Fruit fly (Drosophila melanogaster): ENCODE data around the gene Dred.

Gene Dred

dm6 chr3L:19544105-19544504, at the start of gene Dred, which contains the start of gene CG46434:
Dred (minus strand) TSS chr3L:19544205.
CG46434 (minus strand) TSS chr3L:19544205.
- no peak for TF ChIP-seq CG8478 (optimal IDR thresholded peaks at IDR 0.05)
- no peak for TF ChIP-seq psq (optimal IDR thresholded peaks at IDR 0.05)
- TF ChIP-seq usp (GFP tag; optimal IDR thresholded peaks at IDR 0.05): no peak
- TF ChIP-seq Dll (optimal IDR thresholded peaks at IDR 0.05): no peak
- no peak for TF ChIP-seq EcR (GFP tag; optimal IDR thresholded peaks at IDR 0.05)
- no peak for TF ChIP-seq pan (optimal IDR thresholded peaks at IDR 0.05)

dm6 chr3L:19590422-19590821, 46.4 kb upstream of the Dred start, which contains the start of gene CG14100:
CG14100 (minus strand) TSS chr3L:19590524.
- TF ChIP-seq pan (optimal IDR thresholded peaks at IDR 0.05) (no peak), psq (optimal IDR thresholded peaks at IDR 0.05) (no peak), CG8478 (optimal IDR thresholded peaks at IDR 0.05) (no peak), EcR (GFP tag; optimal IDR thresholded peaks at IDR 0.05) (no peak), Dll (optimal IDR thresholded peaks at IDR 0.05) (no peak), usp (GFP tag; optimal IDR thresholded peaks at IDR 0.05) (no peak)

- TF ChIP-seq psq (optimal IDR thresholded peaks at IDR 0.05) (no peak), EcR (GFP tag; optimal IDR thresholded peaks at IDR 0.05) (no peak), CG8478 (optimal IDR thresholded peaks at IDR 0.05) (no peak)
Observed at dm6 chr3L:19585979-19586378, 42.0 kb upstream of the Dred start, which contains the start of the genes CG9231 and CG9330. CG9231 (minus strand) TSS chr3L:19586003. CG9330 (plus strand) TSS chr3L:19586253.

dm6 chr3L:19584369-19584915, 40.4 kb upstream of the Dred start, which contains the start of gene Shal:
Shal (minus strand) TSS chr3L:19584568.
- TF ChIP-seq Dll (optimal IDR thresholded peaks at IDR 0.05): no peak
- TF ChIP-seq psq (optimal IDR thresholded peaks at IDR 0.05): no peak
- TF ChIP-seq EcR (GFP tag; optimal IDR thresholded peaks at IDR 0.05): no peak
- TF ChIP-seq pan (optimal IDR thresholded peaks at IDR 0.05): no peak
- TF ChIP-seq usp (GFP tag; optimal IDR thresholded peaks at IDR 0.05): no peak
- TF ChIP-seq CG8478 (optimal IDR thresholded peaks at IDR 0.05): no peak

dm6 chr3L:19580709-19581227, 36.8 kb upstream of the Dred start:
- TF ChIP-seq CG8478 (optimal IDR thresholded peaks at IDR 0.05) (no peak), usp (GFP tag; optimal IDR thresholded peaks at IDR 0.05) (no peak), EcR (GFP tag; optimal IDR thresholded peaks at IDR 0.05) (no peak), psq (optimal IDR thresholded peaks at IDR 0.05) (no peak), Dll (optimal IDR thresholded peaks at IDR 0.05) (no peak), pan (optimal IDR thresholded peaks at IDR 0.05) (no peak)

- TF ChIP-seq psq (optimal IDR thresholded peaks at IDR 0.05) (no peak), usp (GFP tag; optimal IDR thresholded peaks at IDR 0.05) (no peak), EcR (GFP tag; optimal IDR thresholded peaks at IDR 0.05) (no peak), pan (optimal IDR thresholded peaks at IDR 0.05) (no peak), CG8478 (optimal IDR thresholded peaks at IDR 0.05) (no peak), Dll (optimal IDR thresholded peaks at IDR 0.05) (no peak)
Observed at dm6 chr3L:19579346-19579745, 35.3 kb upstream of the Dred start.

- TF ChIP-seq pan (optimal IDR thresholded peaks at IDR 0.05) (no peak), EcR (GFP tag; optimal IDR thresholded peaks at IDR 0.05) (no peak), Dll (optimal IDR thresholded peaks at IDR 0.05) (no peak), usp (GFP tag; optimal IDR thresholded peaks at IDR 0.05) (no peak), CG8478 (optimal IDR thresholded peaks at IDR 0.05) (no peak), psq (optimal IDR thresholded peaks at IDR 0.05) (no peak)
Observed at dm6 chr3L:19575650-19576049, 31.6 kb upstream of the Dred start.

dm6 chr3L:19574452-19574851, 30.4 kb upstream of the Dred start:
- TF ChIP-seq psq (optimal IDR thresholded peaks at IDR 0.05) (no peak), CG8478 (optimal IDR thresholded peaks at IDR 0.05) (no peak), Dll (optimal IDR thresholded peaks at IDR 0.05) (no peak), EcR (GFP tag; optimal IDR thresholded peaks at IDR 0.05) (no peak), pan (optimal IDR thresholded peaks at IDR 0.05) (no peak), usp (GFP tag; optimal IDR thresholded peaks at IDR 0.05) (no peak)

- no peak for TF ChIP-seq psq (optimal IDR thresholded peaks at IDR 0.05)
- TF ChIP-seq EcR (GFP tag; optimal IDR thresholded peaks at IDR 0.05): no peak
- no peak for TF ChIP-seq pan (optimal IDR thresholded peaks at IDR 0.05)
- TF ChIP-seq CG8478 (optimal IDR thresholded peaks at IDR 0.05): no peak
- TF ChIP-seq Dll (optimal IDR thresholded peaks at IDR 0.05): no peak
- no peak for TF ChIP-seq usp (GFP tag; optimal IDR thresholded peaks at IDR 0.05)
Observed at dm6 chr3L:19569407-19569806, 25.4 kb upstream of the Dred start.

dm6 chr3L:19568999-19569398, 25.0 kb upstream of the Dred start:
- no peak for TF ChIP-seq EcR (GFP tag; optimal IDR thresholded peaks at IDR 0.05)
- no peak for TF ChIP-seq pan (optimal IDR thresholded peaks at IDR 0.05)

- TF ChIP-seq Dll (optimal IDR thresholded peaks at IDR 0.05) (no peak), CG8478 (optimal IDR thresholded peaks at IDR 0.05) (no peak)
Observed at dm6 chr3L:19566127-19566526, 22.1 kb upstream of the Dred start.

dm6 chr3L:19564905-19565700, 21.1 kb upstream of the Dred start:
- TF ChIP-seq Dll (optimal IDR thresholded peaks at IDR 0.05) (no peak), usp (GFP tag; optimal IDR thresholded peaks at IDR 0.05) (no peak), EcR (GFP tag; optimal IDR thresholded peaks at IDR 0.05) (no peak), pan (optimal IDR thresholded peaks at IDR 0.05) (no peak), CG8478 (optimal IDR thresholded peaks at IDR 0.05) (no peak), psq (optimal IDR thresholded peaks at IDR 0.05) (no peak)
